Worm (Caenorhabditis elegans) whole organism, L4 larva: Measurements from ENCODE around the gene hpo-28.

Source experiments
- F10B5.3 ChIP-seq: sonication (generic microtip); optimal IDR thresholded peaks from 2 replicates; lab custom pipeline; 2016; ENCODE audit warnings: mild to moderate bottlenecking, missing genetic modification characterization, missing compliant biosample characterization
- F26F4.8 ChIP-seq: fragments of 200-800 bp; sonication (Bioruptor generic); conservative IDR thresholded peaks from 2 replicates; pipeline ENCODE4 v1.3.6; 2022; ENCODE audit warnings: missing genetic modification characterization, missing compliant biosample characterization
- F37D6.2 ChIP-seq: sonication (generic microtip); optimal IDR thresholded peaks from 2 replicates; lab custom pipeline; 2016; ENCODE audit warnings: mild to moderate bottlenecking, missing genetic modification characterization, missing compliant biosample characterization
- F44E2.7 ChIP-seq: fragments of 200-800 bp; sonication (Bioruptor generic); IDR thresholded peaks from 2 replicates; pipeline ENCODE4 v2.1.2; 2022; ENCODE audit warnings: missing genetic modification characterization, missing compliant biosample characterization
- F49E8.2 ChIP-seq: sonication (generic microtip); optimal IDR thresholded peaks from 2 replicates; lab custom pipeline; 2016; ENCODE audit warnings: missing compliant biosample characterization, mild to moderate bottlenecking, missing genetic modification characterization, borderline replicate concordance
- T20F7.1 ChIP-seq: fragments of 200-800 bp; sonication (Bioruptor generic); optimal IDR thresholded peaks from 2 replicates; lab custom pipeline; 2018; ENCODE audit warnings: mild to moderate bottlenecking, missing genetic modification characterization, missing compliant biosample characterization
- Y48G9A.11 ChIP-seq: fragments of 200-800 bp; sonication (Bioruptor generic); IDR thresholded peaks from 2 replicates; pipeline ENCODE4 v1.3.6; 2022; ENCODE audit warnings: missing genetic modification reagents, missing genetic modification characterization, missing compliant biosample characterization
- Y5F2A.4 ChIP-seq: fragments of 200-800 bp; sonication (Bioruptor generic); optimal IDR thresholded peaks from 2 replicates; lab custom pipeline; 2018; ENCODE audit warnings: mild to moderate bottlenecking, missing genetic modification characterization, missing compliant biosample characterization
- Y75B8A.6 ChIP-seq: fragments of 200-800 bp; sonication (Bioruptor generic); IDR thresholded peaks from 2 replicates; pipeline ENCODE4 v1.3.6; 2022; ENCODE audit warnings: missing genetic modification reagents, missing genetic modification characterization, missing compliant biosample characterization
- ceh-62 ChIP-seq: sonication (generic microtip); optimal IDR thresholded peaks from 2 replicates; lab custom pipeline; 2017; ENCODE audit warnings: missing biosample characterization, missing genetic modification characterization
- ceh-82 ChIP-seq: sonication (generic microtip); optimal IDR thresholded peaks from 2 replicates; lab custom pipeline; 2017; ENCODE audit warnings: missing biosample characterization, missing genetic modification characterization
- ces-1 ChIP-seq: fragments of 150-350 bp; sonication (generic microtip); optimal IDR thresholded peaks from 4 replicates; lab custom pipeline; 2014; ENCODE audit warnings: missing biosample characterization, missing genetic modification reagents, missing genetic modification characterization
- daf-19 ChIP-seq: fragments of 200-800 bp; sonication (Bioruptor generic); conservative IDR thresholded peaks from 2 replicates; pipeline ENCODE4 v1.3.6; 2022; ENCODE audit warnings: missing genetic modification characterization, missing compliant biosample characterization
- duxl-1 ChIP-seq: sonication (generic microtip); optimal IDR thresholded peaks from 2 replicates; lab custom pipeline; 2016; ENCODE audit warnings: mild to moderate bottlenecking, missing genetic modification characterization, moderate library complexity, missing compliant biosample characterization; ENCODE audit not compliant: poor library complexity
- egl-27 ChIP-seq: sonication (generic microtip); optimal IDR thresholded peaks from 3 replicates; lab custom pipeline; 2017; ENCODE audit warnings: missing biosample characterization, missing genetic modification reagents, missing genetic modification characterization
- egl-43 ChIP-seq: fragments of 200-800 bp; sonication (Bioruptor generic); IDR thresholded peaks from 2 replicates; pipeline ENCODE4 v1.3.6; 2022; ENCODE audit warnings: missing genetic modification reagents, missing genetic modification characterization, missing compliant biosample characterization
- fkh-10 ChIP-seq: fragments of 150-350 bp; optimal IDR thresholded peaks from 2 replicates; lab custom pipeline; 2014; ENCODE audit warnings: missing biosample characterization, missing genetic modification reagents, missing genetic modification characterization
- gei-8 ChIP-seq: fragments of 200-800 bp; sonication (Bioruptor generic); optimal IDR thresholded peaks from 2 replicates; lab custom pipeline; 2018; ENCODE audit warnings: mild to moderate bottlenecking, missing genetic modification characterization, missing compliant biosample characterization
- hlh-11 ChIP-seq: fragments of 200-800 bp; sonication (Bioruptor generic); optimal IDR thresholded peaks from 2 replicates; lab custom pipeline; 2018; ENCODE audit warnings: mild to moderate bottlenecking, missing genetic modification characterization, missing compliant biosample characterization
- hlh-30 ChIP-seq: sonication (generic microtip); optimal IDR thresholded peaks from 2 replicates; lab custom pipeline; 2017; ENCODE audit warnings: antibody characterized with exemption, mild to moderate bottlenecking, missing genetic modification characterization, missing compliant biosample characterization; ENCODE audit not compliant: insufficient read depth
- jun-1 ChIP-seq: fragments of 150-350 bp; optimal IDR thresholded peaks from 2 replicates; lab custom pipeline; 2014; ENCODE audit warnings: missing biosample characterization, missing genetic modification reagents, missing genetic modification characterization
- lim-7 ChIP-seq: fragments of 200-800 bp; sonication (Bioruptor generic); IDR thresholded peaks from 2 replicates; pipeline ENCODE4 v1.3.6; 2022; ENCODE audit warnings: missing genetic modification characterization, missing compliant biosample characterization
- lin-15B ChIP-seq: fragments of 150-350 bp; sonication (generic microtip); optimal IDR thresholded peaks from 3 replicates; lab custom pipeline; 2014; ENCODE audit warnings: missing biosample characterization, missing genetic modification characterization
- lin-38 ChIP-seq: fragments of 200-800 bp; sonication (Bioruptor generic); IDR thresholded peaks from 2 replicates; pipeline ENCODE4 v1.3.6; 2022; ENCODE audit warnings: missing genetic modification reagents, missing genetic modification characterization, missing compliant biosample characterization
- lsy-2 ChIP-seq, 2 experiments: fragments of 150-350 bp in 1 of 2; sonication (generic microtip) in 1 of 2; optimal IDR thresholded peaks; 2 replicates each; lab custom pipeline; 2014 to 2017; ENCODE audit warnings: missing biosample characterization in 2 of 2, missing genetic modification characterization in 2 of 2
- madf-5 ChIP-seq, 2 experiments: fragments of 200-800 bp; sonication (Bioruptor generic); IDR thresholded peaks; 2 replicates each; pipeline ENCODE4 v1.3.6; 2022; ENCODE audit warnings: missing compliant biosample characterization in 2 of 2, missing genetic modification characterization in 2 of 2
- mes-2 ChIP-seq: sonication (generic microtip); optimal IDR thresholded peaks from 2 replicates; lab custom pipeline; 2016; ENCODE audit warnings: missing genotype, mild to moderate bottlenecking, missing genetic modification characterization, missing compliant biosample characterization; ENCODE audit not compliant: poor library complexity, severe bottlenecking
- mxl-2 ChIP-seq: fragments of 200-800 bp; sonication (Bioruptor generic); conservative IDR thresholded peaks from 2 replicates; pipeline ENCODE4 v1.3.6; 2022; ENCODE audit warnings: missing genetic modification reagents, missing genetic modification characterization, missing compliant biosample characterization
- nhr-237 ChIP-seq: sonication (generic microtip); optimal IDR thresholded peaks from 2 replicates; lab custom pipeline; 2017; ENCODE audit warnings: missing biosample characterization, missing genetic modification characterization
- nhr-25 ChIP-seq: sonication (generic microtip); optimal IDR thresholded peaks from 2 replicates; lab custom pipeline; 2017; ENCODE audit warnings: missing genetic modification characterization, mild to moderate bottlenecking, missing compliant biosample characterization, antibody characterized with exemption, moderate library complexity, borderline replicate concordance; ENCODE audit not compliant: insufficient read depth
- nhr-41 ChIP-seq: fragments of 200-800 bp; sonication (Bioruptor generic); IDR thresholded peaks from 2 replicates; pipeline ENCODE4 v1.3.6; 2022; ENCODE audit warnings: missing genetic modification reagents, missing genetic modification characterization, missing compliant biosample characterization
- nhr-48 ChIP-seq: sonication (generic microtip); optimal IDR thresholded peaks from 2 replicates; lab custom pipeline; 2016; ENCODE audit warnings: mild to moderate bottlenecking, missing genetic modification characterization, missing compliant biosample characterization
- nhr-76 ChIP-seq: fragments of 150-350 bp; optimal IDR thresholded peaks from 2 replicates; lab custom pipeline; 2014; ENCODE audit warnings: missing biosample characterization, missing genetic modification characterization
- pha-4 ChIP-seq, 2 experiments: fragments of 150-350 bp in 1 of 2; fragments of 200-800 bp in 1 of 2; sonication (Bioruptor generic) in 1 of 2; IDR thresholded peaks in 1 of 2; optimal IDR thresholded peaks in 1 of 2; 2 replicates each; pipeline versions ENCODE4 v1.3.6 to Lab custom; 2014 to 2022; ENCODE audit warnings: missing genetic modification characterization in 2 of 2, missing genetic modification reagents in 2 of 2, missing biosample characterization in 1 of 2, missing compliant biosample characterization in 1 of 2
- set-16 ChIP-seq: fragments of 200-800 bp; sonication (Bioruptor generic); IDR thresholded peaks from 2 replicates; pipeline ENCODE4 v1.3.6; 2022; ENCODE audit warnings: missing genetic modification reagents, missing genetic modification characterization, missing compliant biosample characterization
- snpc-1.2 ChIP-seq: fragments of 200-800 bp; sonication (Bioruptor generic); IDR thresholded peaks from 2 replicates; pipeline ENCODE4 v1.3.6; 2022; ENCODE audit warnings: missing genetic modification reagents, missing genetic modification characterization, missing compliant biosample characterization
- snpc-4 ChIP-seq: fragments of 150-350 bp; optimal IDR thresholded peaks from 2 replicates; lab custom pipeline; 2014; ENCODE audit warnings: missing biosample characterization, missing genetic modification characterization
- spr-3 ChIP-seq: fragments of 200-800 bp; sonication (Bioruptor generic); optimal IDR thresholded peaks from 2 replicates; lab custom pipeline; 2018; ENCODE audit warnings: mild to moderate bottlenecking, missing genetic modification characterization, missing compliant biosample characterization
- tag-97 ChIP-seq: fragments of 200-800 bp; sonication (Bioruptor generic); IDR thresholded peaks from 2 replicates; pipeline ENCODE4 v1.3.6; 2022; ENCODE audit warnings: missing genetic modification characterization, missing compliant biosample characterization
- tra-1 ChIP-seq: fragments of 200-800 bp; sonication (Bioruptor generic); IDR thresholded peaks from 2 replicates; pipeline ENCODE4 v1.3.6; 2022; ENCODE audit warnings: missing genetic modification reagents, missing genetic modification characterization, missing compliant biosample characterization
- unc-130 ChIP-seq: sonication (generic microtip); optimal IDR thresholded peaks from 2 replicates; lab custom pipeline; 2016; ENCODE audit warnings: missing genetic modification reagents, missing genetic modification characterization, missing compliant biosample characterization
- unc-62 ChIP-seq, 3 experiments: fragments of 150-350 bp in 1 of 3; sonication (generic microtip); optimal IDR thresholded peaks in 2 of 3; peaks in 1 of 3; 1 replicate in 1 of 3; 2 replicates in 2 of 3; lab custom pipeline; 2014 to 2017; ENCODE audit warnings: missing biosample characterization in 3 of 3, missing genetic modification characterization in 3 of 3, missing genetic modification reagents in 3 of 3, missing genotype in 1 of 3

Gene hpo-28

ce11 chrIII:5663521-5663920 lies 45.6 kb downstream of the hpo-28 start:
- no peak for TF ChIP-seq tag-97 (GFP tag; lab: Robert Waterston, UW)
- peak; percentile 79 for TF ChIP-seq Y48G9A.11 (GFP tag; lab: Robert Waterston, UW)
- TF ChIP-seq madf-5 (GFP tag; IDR thresholded peaks at IDR 0.05; lab: Robert Waterston, UW): no peak
- TF ChIP-seq F44E2.7 (GFP tag; lab: Robert Waterston, UW): no peak
- TF ChIP-seq mes-2 (tag; lab: Kevin White, UChicago): no peak
- TF ChIP-seq gei-8: no peak
- TF ChIP-seq ceh-82 (tag; lab: Kevin White, UChicago): no peak
- no peak for TF ChIP-seq F26F4.8 (GFP tag; lab: Robert Waterston, UW)
- TF ChIP-seq ceh-62 (tag; lab: Kevin White, UChicago): no peak
- peak in 1 of 2 experiments; percentile 73 for TF ChIP-seq lsy-2 (tag; optimal IDR thresholded peaks at IDR 0.05; lab: Kevin White, UChicago)
- TF ChIP-seq nhr-237 (tag; lab: Kevin White, UChicago): no peak
- no peak for TF ChIP-seq daf-19 (GFP tag; lab: Robert Waterston, UW)
- no peak for TF ChIP-seq egl-43 (GFP tag; lab: Robert Waterston, UW)
- peak; percentile 60; the same call in 1 of the 2 replicates for TF ChIP-seq snpc-1.2 (GFP tag; lab: Robert Waterston, UW)
- no peak for TF ChIP-seq fkh-10 (GFP tag; lab: Kevin White, UChicago)
- TF ChIP-seq mxl-2 (GFP tag; lab: Robert Waterston, UW): no peak
- TF ChIP-seq ces-1 (GFP tag; lab: Kevin White, UChicago): no peak
- TF ChIP-seq F10B5.3 (tag; lab: Kevin White, UChicago): no peak
- TF ChIP-seq pha-4 (GFP tag; IDR thresholded peaks at IDR 0.05; lab: Robert Waterston, UW): no peak
- TF ChIP-seq pha-4 (tag; optimal IDR thresholded peaks at IDR 0.05; lab: Kevin White, UChicago): no peak
- TF ChIP-seq unc-62 (GFP tag; optimal IDR thresholded peaks at IDR 0.05 in 1 of 2; lab: Kevin White, UChicago): no peak
- no peak for TF ChIP-seq unc-62 (tag; optimal IDR thresholded peaks at IDR 0.05; lab: Kevin White, UChicago)
- no peak for TF ChIP-seq jun-1 (tag; lab: Kevin White, UChicago)
- no peak for TF ChIP-seq duxl-1 (tag; lab: Kevin White, UChicago)
- no peak for TF ChIP-seq nhr-48 (tag; lab: Kevin White, UChicago)
- TF ChIP-seq F37D6.2 (tag; lab: Kevin White, UChicago): no peak
- peak; percentile 81 for TF ChIP-seq lin-38
- TF ChIP-seq spr-3: no peak
- no peak for TF ChIP-seq Y5F2A.4 (GFP tag; lab: Kevin White, UChicago)
- TF ChIP-seq egl-27 (tag; lab: Kevin White, UChicago): no peak
- TF ChIP-seq unc-130 (GFP tag; lab: Kevin White, UChicago): peak; percentile 87
- TF ChIP-seq hlh-11 (tag; lab: Kevin White, UChicago): no peak
- no peak for TF ChIP-seq Y75B8A.6 (GFP tag; lab: Robert Waterston, UW)
- TF ChIP-seq lim-7 (GFP tag; lab: Robert Waterston, UW): no peak
- peak; percentile 85 for TF ChIP-seq F49E8.2 (tag; lab: Kevin White, UChicago)
- TF ChIP-seq snpc-4 (tag; lab: Kevin White, UChicago): no peak
- TF ChIP-seq tra-1 (GFP tag; lab: Robert Waterston, UW): no peak
- TF ChIP-seq lin-15B (tag; lab: Kevin White, UChicago): no peak
- TF ChIP-seq hlh-30 (tag; lab: Kevin White, UChicago): no peak
- no peak for TF ChIP-seq nhr-41 (GFP tag; lab: Robert Waterston, UW)
- no peak for TF ChIP-seq T20F7.1 (GFP tag; lab: Kevin White, UChicago)
- no peak for TF ChIP-seq nhr-25 (tag; lab: Kevin White, UChicago)
- no peak for TF ChIP-seq set-16 (GFP tag; lab: Robert Waterston, UW)
- TF ChIP-seq nhr-76: no peak
